Fruit fly (Drosophila melanogaster) whole organism, pupa: ENCODE results near the gene CG43954.
A peak's percentile ranks its signal among the peaks of the same experiment; 100 is the strongest.

Experiments used
- CG10348 ChIP-seq: fragments of 200-800 bp; sonication (Bioruptor generic); IDR thresholded peaks from 2 replicates; pipeline ENCODE4 v1.3.6; 2022; ENCODE audit warnings: missing biosample characterization, missing genetic modification characterization
- CG12605 ChIP-seq: fragments of 200-800 bp; sonication (Bioruptor generic); IDR thresholded peaks from 2 replicates; pipeline ENCODE4 v1.3.6; 2022; ENCODE audit warnings: missing biosample characterization, missing genetic modification characterization
- CG13204 ChIP-seq: fragments of 200-800 bp; sonication (Bioruptor generic); optimal IDR thresholded peaks from 2 replicates; lab custom pipeline; 2018; ENCODE audit warnings: missing biosample characterization, mild to moderate bottlenecking, missing genetic modification characterization, moderate library complexity
- CG14655 ChIP-seq: fragments of 200-800 bp; sonication (Bioruptor generic); optimal IDR thresholded peaks from 3 replicates; lab custom pipeline; 2017; ENCODE audit warnings: mild to moderate bottlenecking, missing biosample characterization, missing genetic modification reagents, missing genetic modification characterization
- CG15710 ChIP-seq: fragments of 200-800 bp; sonication (Bioruptor generic); optimal IDR thresholded peaks from 2 replicates; lab custom pipeline; 2018; ENCODE audit warnings: missing biosample characterization, mild to moderate bottlenecking, missing genetic modification characterization, moderate library complexity
- CG17806 ChIP-seq: fragments of 200-800 bp; sonication (Bioruptor generic); optimal IDR thresholded peaks from 2 replicates; lab custom pipeline; 2018; ENCODE audit warnings: missing biosample characterization, mild to moderate bottlenecking, missing genetic modification characterization, moderate library complexity
- CG32121 ChIP-seq: fragments of 200-800 bp; sonication (Bioruptor generic); IDR thresholded peaks from 2 replicates; pipeline ENCODE4 v1.3.6; 2022; ENCODE audit warnings: missing biosample characterization, missing genetic modification characterization
- CG34367 ChIP-seq: fragments of 200-800 bp; sonication (Bioruptor generic); optimal IDR thresholded peaks from 2 replicates; lab custom pipeline; 2018; ENCODE audit warnings: missing biosample characterization, mild to moderate bottlenecking, missing genetic modification characterization
- CG4496 ChIP-seq: fragments of 200-800 bp; sonication (Bioruptor generic); IDR thresholded peaks from 3 replicates; pipeline ENCODE4 v1.3.6; 2022; ENCODE audit warnings: missing biosample characterization, missing genetic modification characterization
- CG8159 ChIP-seq: fragments of 200-800 bp; sonication (Bioruptor generic); optimal IDR thresholded peaks from 3 replicates; lab custom pipeline; 2018; ENCODE audit warnings: missing biosample characterization, mild to moderate bottlenecking, missing genetic modification characterization, moderate library complexity
- CG8301 ChIP-seq: fragments of 200-800 bp; sonication (Bioruptor generic); optimal IDR thresholded peaks from 2 replicates; lab custom pipeline; 2018; ENCODE audit warnings: missing biosample characterization, mild to moderate bottlenecking, missing genetic modification characterization
- CG9948 ChIP-seq: fragments of 200-800 bp; sonication (Bioruptor generic); optimal IDR thresholded peaks from 2 replicates; lab custom pipeline; 2018; ENCODE audit warnings: missing biosample characterization, mild to moderate bottlenecking, missing genetic modification characterization, moderate library complexity
- D1 ChIP-seq: fragments of 200-800 bp; sonication (Bioruptor generic); optimal IDR thresholded peaks from 2 replicates; lab custom pipeline; 2018; ENCODE audit warnings: missing biosample characterization, mild to moderate bottlenecking, missing genetic modification characterization, moderate library complexity
- EcR ChIP-seq: fragments of 200-800 bp; sonication (Bioruptor generic); optimal IDR thresholded peaks from 3 replicates; lab custom pipeline; 2019; ENCODE audit warnings: missing biosample characterization, missing genetic modification characterization, mild to moderate bottlenecking, moderate library complexity, missing genetic modification reagents
- Ets98B ChIP-seq: fragments of 200-800 bp; sonication (Bioruptor generic); IDR thresholded peaks from 2 replicates; pipeline ENCODE4 v1.3.6; 2022; ENCODE audit warnings: missing biosample characterization, missing genetic modification characterization
- Pif1A ChIP-seq: fragments of 200-800 bp; sonication (Bioruptor generic); optimal IDR thresholded peaks from 3 replicates; lab custom pipeline; 2016; ENCODE audit warnings: missing biosample characterization, missing genetic modification characterization
- Pif1B ChIP-seq: fragments of 200-800 bp; sonication (Bioruptor generic); optimal IDR thresholded peaks from 3 replicates; lab custom pipeline; 2016; ENCODE audit warnings: missing biosample characterization, missing genetic modification characterization
- Snoo ChIP-seq: fragments of 200-800 bp; sonication (Bioruptor generic); optimal IDR thresholded peaks from 3 replicates; lab custom pipeline; 2017; ENCODE audit warnings: missing biosample characterization, mild to moderate bottlenecking, missing genetic modification characterization, inconsistent platforms
- fd96Ca ChIP-seq: fragments of 200-800 bp; sonication (Bioruptor generic); IDR thresholded peaks from 3 replicates; pipeline ENCODE4 v1.3.6; 2022; ENCODE audit warnings: missing biosample characterization, missing genetic modification characterization
- gl ChIP-seq: fragments of 200-800 bp; sonication (Bioruptor generic); optimal IDR thresholded peaks from 2 replicates; lab custom pipeline; 2018; ENCODE audit warnings: missing biosample characterization, mild to moderate bottlenecking, missing genetic modification characterization
- rn ChIP-seq: fragments of 200-800 bp; sonication (Bioruptor generic); IDR thresholded peaks from 2 replicates; pipeline ENCODE4 v1.3.6; 2022; ENCODE audit warnings: missing biosample characterization, missing genetic modification characterization

Gene CG43954

dm6 chr3L:16711430-16712228, at the start of gene CG43954, which contains the start of the genes Lasp and Dab:
Gene CG43954, minus strand, starts transcription at chr3L:16711677.
Gene Lasp, minus strand, starts transcription at chr3L:16711677.
Gene Dab, plus strand, starts transcription at chr3L:16712126.
- TF ChIP-seq rn (no peak), D1 (no peak), CG34367 (tag; lab: Kevin White, UChicago) (no peak), CG12605 (GFP tag; lab: Robert Waterston, UW) (peak; percentile 54; the same call in 1 of the 2 replicates), CG17806 (tag; lab: Kevin White, UChicago) (no peak), CG14655 (GFP tag; lab: Kevin White, UChicago) (no peak), Ets98B (GFP tag; lab: Robert Waterston, UW) (peak; percentile 31), gl (tag; lab: Kevin White, UChicago) (no peak), EcR (GFP tag; lab: Kevin White, UChicago) (no peak), CG13204 (GFP tag; lab: Kevin White, UChicago) (peak; percentile 26), Pif1A (GFP tag; lab: Kevin White, UChicago) (peak; percentile 15), CG10348 (GFP tag; lab: Robert Waterston, UW) (no peak), CG8301 (tag; lab: Kevin White, UChicago) (no peak), CG9948 (tag; lab: Kevin White, UChicago) (peak; percentile 9), CG4496 (GFP tag; lab: Robert Waterston, UW) (peak; percentile 38; the same call in 1 of the 3 replicates), fd96Ca (GFP tag; lab: Robert Waterston, UW) (no peak), Snoo (tag; lab: Kevin White, UChicago) (peak; percentile 49), CG15710 (tag; lab: Kevin White, UChicago) (no peak), CG8159 (peak; percentile 14), Pif1B (GFP tag; lab: Kevin White, UChicago) (no peak), CG32121 (GFP tag; lab: Robert Waterston, UW) (peak; percentile 46; the same call in 1 of the 2 replicates)
- TF ChIP-seq, all 21 proteins: peak for 9

- TF ChIP-seq CG8301 (tag; lab: Kevin White, UChicago): peak; percentile 35
- peak; percentile 23 for TF ChIP-seq CG14655 (GFP tag; lab: Kevin White, UChicago)
- TF ChIP-seq CG17806 (tag; lab: Kevin White, UChicago): peak; percentile 12
- TF ChIP-seq CG9948 (tag; lab: Kevin White, UChicago): peak; percentile 29
- no peak for TF ChIP-seq D1
- no peak for TF ChIP-seq CG4496 (GFP tag; lab: Robert Waterston, UW)
Observed at dm6 chr3L:16760274-16760673, 48.8 kb upstream of the CG43954 start.

- TF ChIP-seq Pif1B (GFP tag; lab: Kevin White, UChicago): no peak
- TF ChIP-seq CG8301 (tag; lab: Kevin White, UChicago): peak; percentile 27
- peak; percentile 28; the same call in 1 of the 2 replicates for TF ChIP-seq CG12605 (GFP tag; lab: Robert Waterston, UW)
- 0 out of 2 replicates have a peak, but pooled peaks have one; percentile 6 for TF ChIP-seq Ets98B (GFP tag; lab: Robert Waterston, UW)
- no peak for TF ChIP-seq Snoo (tag; lab: Kevin White, UChicago)
- TF ChIP-seq CG4496 (GFP tag; lab: Robert Waterston, UW): 0 out of 3 replicates have a peak, but pooled peaks have one; percentile 24
- TF ChIP-seq CG9948 (tag; lab: Kevin White, UChicago): peak; percentile 60
- no peak for TF ChIP-seq CG13204 (GFP tag; lab: Kevin White, UChicago)
- peak; percentile 43 for TF ChIP-seq CG17806 (tag; lab: Kevin White, UChicago)
- no peak for TF ChIP-seq D1
- TF ChIP-seq Pif1A (GFP tag; lab: Kevin White, UChicago): no peak
- peak; percentile 54 for TF ChIP-seq CG15710 (tag; lab: Kevin White, UChicago)
- TF ChIP-seq CG34367 (tag; lab: Kevin White, UChicago): peak; percentile 34
- peak; percentile 62 for TF ChIP-seq CG14655 (GFP tag; lab: Kevin White, UChicago)
- TF ChIP-seq CG8159: peak; percentile 65
Observed at dm6 chr3L:16759483-16759882, 48.0 kb upstream of the CG43954 start.

- TF ChIP-seq D1 (peak; percentile 65), gl (tag; lab: Kevin White, UChicago) (peak; percentile 82), EcR (GFP tag; lab: Kevin White, UChicago) (peak; percentile 34), CG14655 (GFP tag; lab: Kevin White, UChicago) (peak; percentile 91), CG12605 (GFP tag; lab: Robert Waterston, UW) (peak; percentile 84), CG4496 (GFP tag; lab: Robert Waterston, UW) (peak; percentile 87), CG32121 (GFP tag; lab: Robert Waterston, UW) (peak; percentile 80), CG17806 (tag; lab: Kevin White, UChicago) (peak; percentile 87), CG13204 (GFP tag; lab: Kevin White, UChicago) (peak; percentile 81), CG10348 (GFP tag; lab: Robert Waterston, UW) (no peak), fd96Ca (GFP tag; lab: Robert Waterston, UW) (peak; percentile 87), CG8159 (peak; percentile 84), Pif1B (GFP tag; lab: Kevin White, UChicago) (peak; percentile 89), Pif1A (GFP tag; lab: Kevin White, UChicago) (peak; percentile 92), CG8301 (tag; lab: Kevin White, UChicago) (peak; percentile 91), CG34367 (tag; lab: Kevin White, UChicago) (peak; percentile 79), CG9948 (tag; lab: Kevin White, UChicago) (peak; percentile 80), Ets98B (GFP tag; lab: Robert Waterston, UW) (peak; percentile 88), Snoo (tag; lab: Kevin White, UChicago) (peak; percentile 75), CG15710 (tag; lab: Kevin White, UChicago) (peak; percentile 85), rn (peak; percentile 71)
Observed at dm6 chr3L:16758504-16759109, 47.1 kb upstream of the CG43954 start.
